Worm (Caenorhabditis elegans) whole organism, L4 larva: ENCODE measurements around the gene H25K10.1.

Source experiments
- F44E2.7 ChIP-seq: fragments of 200-800 bp; sonication (Bioruptor generic); IDR thresholded peaks from 2 replicates; pipeline ENCODE4 v2.1.2; 2022; ENCODE audit warnings: missing genetic modification characterization, missing compliant biosample characterization
- T26A8.4 ChIP-seq: fragments of 200-800 bp; sonication (Bioruptor generic); IDR thresholded peaks from 2 replicates; pipeline ENCODE4 v1.3.6; 2022; ENCODE audit warnings: missing genetic modification characterization, missing compliant biosample characterization
- Y75B8A.6 ChIP-seq: fragments of 200-800 bp; sonication (Bioruptor generic); IDR thresholded peaks from 2 replicates; pipeline ENCODE4 v1.3.6; 2022; ENCODE audit warnings: missing genetic modification reagents, missing genetic modification characterization, missing compliant biosample characterization
- ZK546.5 ChIP-seq, 2 experiments: sonication (generic microtip); optimal IDR thresholded peaks; 2 replicates each; lab custom pipeline; 2017; ENCODE audit warnings: missing biosample characterization in 2 of 2, missing genetic modification characterization in 2 of 2
- aha-1 ChIP-seq: fragments of 150-350 bp; peaks from one replicate; lab custom pipeline; 2014; ENCODE audit warnings: missing biosample characterization, missing genetic modification characterization
- ama-1 ChIP-seq: fragments of 150-350 bp; optimal IDR thresholded peaks from 2 replicates; lab custom pipeline; 2014; ENCODE audit warnings: inconsistent platforms, mixed read lengths
- ceh-20 ChIP-seq: fragments of 200-800 bp; sonication (Bioruptor generic); IDR thresholded peaks from 2 replicates; pipeline ENCODE4 v1.3.6; 2022; ENCODE audit warnings: missing genetic modification reagents, missing genetic modification characterization, missing compliant biosample characterization
- ceh-62 ChIP-seq: sonication (generic microtip); optimal IDR thresholded peaks from 2 replicates; lab custom pipeline; 2017; ENCODE audit warnings: missing biosample characterization, missing genetic modification characterization
- daf-16 ChIP-seq, 3 experiments: sonication (generic microtip); optimal IDR thresholded peaks; 2 replicates each; lab custom pipeline; 2016 to 2017; ENCODE audit warnings: missing genetic modification characterization in 3 of 3, missing genetic modification reagents in 3 of 3, mild to moderate bottlenecking in 2 of 3, missing compliant biosample characterization in 2 of 3, missing biosample characterization in 1 of 3, moderate library complexity in 1 of 3
- dmd-6 ChIP-seq: fragments of 200-800 bp; sonication (Bioruptor generic); IDR thresholded peaks from 2 replicates; pipeline ENCODE4 v1.3.6; 2022; ENCODE audit warnings: missing genetic modification reagents, missing genetic modification characterization, missing compliant biosample characterization
- dmd-8 ChIP-seq: fragments of 200-800 bp; sonication (Bioruptor generic); IDR thresholded peaks from 2 replicates; pipeline ENCODE4 v1.3.6; 2022; ENCODE audit warnings: missing genetic modification characterization, missing compliant biosample characterization
- duxl-1 ChIP-seq: sonication (generic microtip); optimal IDR thresholded peaks from 2 replicates; lab custom pipeline; 2016; ENCODE audit warnings: mild to moderate bottlenecking, missing genetic modification characterization, moderate library complexity, missing compliant biosample characterization; ENCODE audit not compliant: poor library complexity
- dve-1 ChIP-seq: sonication (generic microtip); optimal IDR thresholded peaks from 2 replicates; lab custom pipeline; 2017; ENCODE audit warnings: antibody characterized with exemption, mild to moderate bottlenecking, missing genetic modification characterization, missing compliant biosample characterization; ENCODE audit not compliant: insufficient read depth
- egl-43 ChIP-seq: fragments of 200-800 bp; sonication (Bioruptor generic); IDR thresholded peaks from 2 replicates; pipeline ENCODE4 v1.3.6; 2022; ENCODE audit warnings: missing genetic modification reagents, missing genetic modification characterization, missing compliant biosample characterization
- hlh-11 ChIP-seq: fragments of 200-800 bp; sonication (Bioruptor generic); optimal IDR thresholded peaks from 2 replicates; lab custom pipeline; 2018; ENCODE audit warnings: mild to moderate bottlenecking, missing genetic modification characterization, missing compliant biosample characterization
- hlh-30 ChIP-seq: sonication (generic microtip); optimal IDR thresholded peaks from 2 replicates; lab custom pipeline; 2017; ENCODE audit warnings: antibody characterized with exemption, mild to moderate bottlenecking, missing genetic modification characterization, missing compliant biosample characterization; ENCODE audit not compliant: insufficient read depth
- hmg-1.1 ChIP-seq: fragments of 200-800 bp; sonication (Bioruptor generic); IDR thresholded peaks from 2 replicates; pipeline ENCODE4 v1.3.6; 2022; ENCODE audit warnings: missing genetic modification reagents, missing genetic modification characterization, missing compliant biosample characterization
- lin-38 ChIP-seq: fragments of 200-800 bp; sonication (Bioruptor generic); IDR thresholded peaks from 2 replicates; pipeline ENCODE4 v1.3.6; 2022; ENCODE audit warnings: missing genetic modification reagents, missing genetic modification characterization, missing compliant biosample characterization
- lsy-2 ChIP-seq, 2 experiments: fragments of 150-350 bp in 1 of 2; sonication (generic microtip) in 1 of 2; optimal IDR thresholded peaks; 2 replicates each; lab custom pipeline; 2014 to 2017; ENCODE audit warnings: missing biosample characterization in 2 of 2, missing genetic modification characterization in 2 of 2
- madf-9 ChIP-seq: fragments of 200-800 bp; sonication (Bioruptor generic); conservative IDR thresholded peaks from 2 replicates; pipeline ENCODE4 v1.3.6; 2022; ENCODE audit warnings: missing genetic modification reagents, missing genetic modification characterization, missing compliant biosample characterization
- mdl-1 ChIP-seq, 2 experiments: fragments of 150-350 bp in 1 of 2; sonication (generic microtip) in 1 of 2; optimal IDR thresholded peaks; 2 replicates each; lab custom pipeline; 2014 to 2017; ENCODE audit warnings: missing biosample characterization in 2 of 2, missing genetic modification characterization in 2 of 2
- mdt-29 ChIP-seq: fragments of 200-800 bp; sonication (Bioruptor generic); IDR thresholded peaks from 2 replicates; pipeline ENCODE4 v1.3.6; 2022; ENCODE audit warnings: missing genetic modification reagents, missing genetic modification characterization, missing compliant biosample characterization
- mep-1 ChIP-seq: fragments of 150-350 bp; sonication (generic microtip); optimal IDR thresholded peaks from 3 replicates; lab custom pipeline; 2014; ENCODE audit warnings: missing biosample characterization, missing genetic modification characterization
- nhr-102 ChIP-seq: sonication (generic microtip); optimal IDR thresholded peaks from 2 replicates; lab custom pipeline; 2016; ENCODE audit warnings: mild to moderate bottlenecking, missing genetic modification characterization, moderate library complexity, missing compliant biosample characterization
- nhr-237 ChIP-seq: sonication (generic microtip); optimal IDR thresholded peaks from 2 replicates; lab custom pipeline; 2017; ENCODE audit warnings: missing biosample characterization, missing genetic modification characterization
- nhr-25 ChIP-seq: sonication (generic microtip); optimal IDR thresholded peaks from 2 replicates; lab custom pipeline; 2017; ENCODE audit warnings: missing genetic modification characterization, mild to moderate bottlenecking, missing compliant biosample characterization, antibody characterized with exemption, moderate library complexity, borderline replicate concordance; ENCODE audit not compliant: insufficient read depth
- nhr-28 ChIP-seq: fragments of 150-350 bp; optimal IDR thresholded peaks from 2 replicates; lab custom pipeline; 2014; ENCODE audit warnings: missing biosample characterization, missing genetic modification characterization
- nhr-42 ChIP-seq: fragments of 200-800 bp; sonication (Bioruptor generic); IDR thresholded peaks from 2 replicates; pipeline ENCODE4 v1.3.6; 2022; ENCODE audit warnings: missing genetic modification characterization, missing compliant biosample characterization
- nhr-77 ChIP-seq: fragments of 150-350 bp; optimal IDR thresholded peaks from 2 replicates; lab custom pipeline; 2014; ENCODE audit warnings: missing biosample characterization, missing genetic modification characterization
- php-3 ChIP-seq: fragments of 200-800 bp; sonication (Bioruptor generic); IDR thresholded peaks from 2 replicates; pipeline ENCODE4 v1.3.6; 2022; ENCODE audit warnings: missing genetic modification reagents, missing genetic modification characterization, missing compliant biosample characterization
- rbr-2 ChIP-seq: sonication (generic microtip); optimal IDR thresholded peaks from 2 replicates; lab custom pipeline; 2016; ENCODE audit warnings: missing genotype, missing genetic modification characterization, missing compliant biosample characterization
- sdz-12 ChIP-seq: fragments of 200-800 bp; sonication (Bioruptor generic); optimal IDR thresholded peaks from 2 replicates; lab custom pipeline; 2018; ENCODE audit warnings: mild to moderate bottlenecking, missing genetic modification characterization, missing compliant biosample characterization
- set-16 ChIP-seq: fragments of 200-800 bp; sonication (Bioruptor generic); IDR thresholded peaks from 2 replicates; pipeline ENCODE4 v1.3.6; 2022; ENCODE audit warnings: missing genetic modification reagents, missing genetic modification characterization, missing compliant biosample characterization
- snpc-1.2 ChIP-seq: fragments of 200-800 bp; sonication (Bioruptor generic); IDR thresholded peaks from 2 replicates; pipeline ENCODE4 v1.3.6; 2022; ENCODE audit warnings: missing genetic modification reagents, missing genetic modification characterization, missing compliant biosample characterization
- spr-1 ChIP-seq: sonication (generic microtip); optimal IDR thresholded peaks from 2 replicates; lab custom pipeline; 2016; ENCODE audit warnings: mild to moderate bottlenecking, missing genetic modification characterization, missing compliant biosample characterization
- tra-1 ChIP-seq: fragments of 200-800 bp; sonication (Bioruptor generic); IDR thresholded peaks from 2 replicates; pipeline ENCODE4 v1.3.6; 2022; ENCODE audit warnings: missing genetic modification reagents, missing genetic modification characterization, missing compliant biosample characterization
- unc-130 ChIP-seq: sonication (generic microtip); optimal IDR thresholded peaks from 2 replicates; lab custom pipeline; 2016; ENCODE audit warnings: missing genetic modification reagents, missing genetic modification characterization, missing compliant biosample characterization
- unc-62 ChIP-seq, 3 experiments: fragments of 150-350 bp in 1 of 3; sonication (generic microtip); optimal IDR thresholded peaks in 2 of 3; peaks in 1 of 3; 1 replicate in 1 of 3; 2 replicates in 2 of 3; lab custom pipeline; 2014 to 2017; ENCODE audit warnings: missing biosample characterization in 3 of 3, missing genetic modification characterization in 3 of 3, missing genetic modification reagents in 3 of 3, missing genotype in 1 of 3
- zfp-3 ChIP-seq: fragments of 200-800 bp; sonication (Bioruptor generic); conservative IDR thresholded peaks from 2 replicates; pipeline ENCODE4 v1.3.6; 2022; ENCODE audit warnings: missing genetic modification reagents, missing genetic modification characterization, missing compliant biosample characterization

Gene H25K10.1

DNA sequence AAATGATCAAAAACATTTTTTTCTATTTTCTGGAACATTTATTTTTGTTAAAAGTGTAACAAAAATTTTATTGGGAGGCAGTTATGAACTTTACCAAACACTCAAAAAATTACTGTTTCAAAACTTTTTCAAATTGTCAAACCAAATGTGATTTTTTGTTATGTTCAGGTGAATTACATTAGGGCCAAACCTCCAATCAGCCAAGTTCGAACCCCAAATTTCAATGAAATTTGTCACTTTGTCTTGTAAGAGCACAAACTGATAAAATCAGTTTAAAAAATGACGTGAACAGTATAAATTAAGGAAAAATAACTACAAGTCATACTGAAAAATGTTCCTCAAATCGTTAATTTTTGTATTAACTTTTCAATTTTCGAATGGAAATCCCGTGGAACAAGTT lies at the start of gene H25K10.1:
H25K10.1 (plus strand) TSS at position 301 of the 400 bp plus-strand sequence.
- TF ChIP-seq mdl-1 (tag; optimal IDR thresholded peaks at IDR 0.05; lab: Kevin White, UChicago) (no peak), unc-62 (GFP tag; optimal IDR thresholded peaks at IDR 0.05 in 1 of 2; lab: Kevin White, UChicago) (peak in 1 of 2 experiments; percentile 27), unc-62 (tag; optimal IDR thresholded peaks at IDR 0.05; lab: Kevin White, UChicago) (no peak)
- TF ChIP-seq, all 104 proteins: peak for 1

DNA sequence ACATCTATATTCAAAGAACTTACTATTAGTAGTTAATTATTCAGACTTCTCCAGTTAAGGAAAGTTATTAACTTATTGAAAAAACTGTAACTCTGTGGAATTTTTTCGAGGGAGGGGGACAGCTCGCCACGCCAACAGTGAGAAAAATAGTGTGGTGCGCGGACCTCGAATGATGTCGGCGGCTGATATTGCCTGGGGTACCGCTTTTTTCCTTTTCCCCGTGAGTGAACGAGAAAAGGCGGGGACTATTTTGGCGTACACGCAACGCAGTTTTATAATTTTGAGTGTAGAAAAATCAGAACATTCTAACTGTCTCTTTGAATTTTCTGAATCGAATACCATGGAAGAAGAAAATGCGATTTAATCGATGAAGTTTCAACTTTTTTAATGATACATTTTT lies 47.9 kb upstream of the H25K10.1 start:
- peak; percentile 75 for TF ChIP-seq snpc-1.2

DNA sequence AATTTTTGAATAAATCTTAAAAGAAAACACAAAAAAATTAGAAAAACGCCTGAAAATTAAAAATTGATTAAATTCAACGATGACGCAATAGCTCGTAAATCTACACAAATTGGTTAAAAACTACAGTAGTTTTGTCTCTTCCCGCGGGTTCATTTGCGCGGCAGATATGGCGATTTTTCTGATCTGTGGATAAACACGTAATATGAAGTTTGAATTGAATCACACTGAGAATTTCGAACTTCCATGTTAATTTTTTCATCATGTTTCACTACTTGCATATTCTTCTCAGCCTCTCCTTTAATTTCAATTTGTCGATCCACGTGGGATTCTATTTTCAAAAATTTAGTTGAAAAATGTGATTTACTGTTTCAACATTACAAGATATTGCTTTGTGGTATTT lies 34.8 kb upstream of the H25K10.1 start:
- TF ChIP-seq lsy-2 (tag; optimal IDR thresholded peaks at IDR 0.05; lab: Kevin White, UChicago) (peak in 1 of 2 experiments; percentile 6), mdt-29 (GFP tag; lab: Robert Waterston, UW) (peak; percentile 44; the same call in 1 of the 2 replicates), snpc-1.2 (peak; percentile 90), dmd-6 (GFP tag; lab: Robert Waterston, UW) (peak; percentile 15; the same call in 1 of the 2 replicates), F44E2.7 (GFP tag; lab: Robert Waterston, UW) (0 out of 2 replicates have a peak, but pooled peaks have one; percentile 38), nhr-77 (tag; lab: Kevin White, UChicago) (peak; percentile 13), daf-16 (GFP tag; optimal IDR thresholded peaks at IDR 0.05; lab: Kevin White, UChicago) (peak in 1 of 2 experiments; percentile 28), daf-16 (tag; optimal IDR thresholded peaks at IDR 0.05; lab: Kevin White, UChicago) (peak; percentile 36), zfp-3 (peak; percentile 83; the same call in 1 of the 2 replicates), hlh-11 (tag; lab: Kevin White, UChicago) (peak; percentile 5), hmg-1.1 (peak; percentile 14; the same call in 1 of the 2 replicates), dve-1 (tag; lab: Kevin White, UChicago) (peak; percentile 55), nhr-102 (tag; lab: Kevin White, UChicago) (peak; percentile 13), mep-1 (tag; lab: Kevin White, UChicago) (peak; percentile 69), ceh-20 (GFP tag; lab: Robert Waterston, UW) (peak; percentile 43; the same call in 1 of the 2 replicates), duxl-1 (peak; percentile 62), nhr-42 (GFP tag; lab: Robert Waterston, UW) (peak; percentile 72; the same call in 1 of the 2 replicates), php-3 (GFP tag; lab: Robert Waterston, UW) (0 out of 2 replicates have a peak, but pooled peaks have one; percentile 39), sdz-12 (GFP tag; lab: Kevin White, UChicago) (peak; percentile 16), T26A8.4 (GFP tag; lab: Robert Waterston, UW) (peak; percentile 41)

DNA sequence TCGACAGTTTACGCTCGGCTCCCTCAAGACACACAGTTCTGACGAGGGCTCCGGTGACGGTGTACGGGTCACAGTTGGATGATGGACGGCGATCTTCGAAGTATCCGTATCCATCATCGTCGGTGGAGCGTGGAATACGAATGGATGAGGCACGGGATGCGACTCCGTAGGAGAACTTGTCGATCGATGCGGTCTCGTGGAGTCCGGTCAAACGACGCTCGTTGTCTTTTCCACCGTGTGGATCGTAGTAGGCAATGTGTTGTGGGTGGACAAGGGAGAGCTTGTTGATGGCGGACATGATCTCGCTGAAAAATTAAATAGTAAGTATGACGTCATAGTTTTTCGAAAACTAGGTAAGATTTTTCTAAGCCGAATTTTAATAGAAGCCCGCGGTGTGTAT lies 34.2 kb upstream of the H25K10.1 start:
- TF ChIP-seq lin-38 (GFP tag; lab: Robert Waterston, UW): no peak
- TF ChIP-seq nhr-28 (tag; lab: Kevin White, UChicago): no peak
- peak; percentile 8; the same call in 1 of the 2 replicates for TF ChIP-seq dmd-6 (GFP tag; lab: Robert Waterston, UW)
- TF ChIP-seq aha-1 (tag; lab: Kevin White, UChicago): peak; percentile 89
- TF ChIP-seq zfp-3: 0 out of 2 replicates have a peak, but pooled peaks have one; percentile 19
- peak; percentile 48 for TF ChIP-seq ama-1 (lab: Kevin White, UChicago)
- no peak for TF ChIP-seq unc-130
- TF ChIP-seq php-3 (GFP tag; lab: Robert Waterston, UW): no peak
- TF ChIP-seq set-16 (GFP tag; lab: Robert Waterston, UW): peak; percentile 19; the same call in 1 of the 2 replicates

DNA sequence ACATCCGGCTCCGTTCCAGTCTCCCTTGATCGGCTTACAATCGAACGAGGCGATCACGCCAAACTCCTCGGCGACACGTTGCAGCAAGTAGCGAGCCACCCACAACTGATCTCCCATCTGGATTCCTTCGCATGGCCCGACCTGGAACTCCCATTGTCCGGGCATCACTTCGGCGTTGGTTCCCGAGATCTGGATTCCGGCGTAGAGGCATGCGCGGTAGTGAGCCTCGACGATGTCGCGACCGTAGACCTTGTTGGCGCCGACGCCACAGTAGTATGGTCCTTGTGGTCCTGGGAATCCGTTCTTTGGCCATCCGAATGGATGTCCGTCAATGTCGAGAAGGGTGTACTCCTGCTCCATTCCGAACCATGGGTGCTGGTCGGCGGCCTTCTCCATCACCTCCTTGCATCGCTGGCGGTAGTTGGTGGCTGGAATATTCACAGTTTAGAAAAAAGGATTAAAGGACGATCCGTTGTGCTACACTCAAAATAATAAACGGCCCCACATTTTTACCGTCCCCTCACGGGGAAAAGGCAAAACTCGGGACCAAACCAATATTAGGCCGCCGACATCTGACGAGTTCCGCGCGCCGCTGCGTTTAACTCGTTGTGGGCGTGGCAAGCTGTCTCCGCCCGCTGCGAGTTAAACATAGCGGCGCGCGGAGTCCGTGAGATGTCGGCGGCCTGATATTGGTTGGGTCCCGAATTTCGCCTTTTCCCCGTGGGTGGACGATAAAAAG lies 33.3 kb upstream of the H25K10.1 start:
- no peak for TF ChIP-seq hlh-30 (tag; lab: Kevin White, UChicago)
- no peak for TF ChIP-seq ceh-62
- TF ChIP-seq egl-43 (GFP tag; lab: Robert Waterston, UW): no peak
- no peak for TF ChIP-seq spr-1 (tag; lab: Kevin White, UChicago)
- TF ChIP-seq lsy-2 (tag; optimal IDR thresholded peaks at IDR 0.05; lab: Kevin White, UChicago): no peak
- TF ChIP-seq nhr-25 (tag; lab: Kevin White, UChicago): no peak
- no peak for TF ChIP-seq ZK546.5 (tag; optimal IDR thresholded peaks at IDR 0.05; lab: Kevin White, UChicago)
- TF ChIP-seq nhr-237 (tag; lab: Kevin White, UChicago): no peak
- TF ChIP-seq lin-38 (GFP tag; lab: Robert Waterston, UW): peak; percentile 23
- no peak for TF ChIP-seq nhr-28 (tag; lab: Kevin White, UChicago)
- no peak for TF ChIP-seq T26A8.4 (GFP tag; lab: Robert Waterston, UW)
- no peak for TF ChIP-seq php-3 (GFP tag; lab: Robert Waterston, UW)
- TF ChIP-seq dmd-8: no peak
- TF ChIP-seq dmd-6 (GFP tag; lab: Robert Waterston, UW): no peak
- TF ChIP-seq tra-1: no peak
- no peak for TF ChIP-seq madf-9 (GFP tag; lab: Robert Waterston, UW)
- TF ChIP-seq rbr-2 (tag; lab: Kevin White, UChicago): no peak
- TF ChIP-seq Y75B8A.6 (GFP tag; lab: Robert Waterston, UW): no peak
